Fruit fly (Drosophila melanogaster) whole organism, embryonic: ENCODE data around the gene Gyc88E.

ENCODE experiments used
- Antp ChIP-seq: fragments of 200-800 bp; sonication (Bioruptor generic); optimal IDR thresholded peaks from 3 replicates; lab custom pipeline; 2016; ENCODE audit warnings: missing biosample characterization, missing genetic modification characterization
- Atf-2 ChIP-seq: fragments of 200-800 bp; sonication (Bioruptor generic); optimal IDR thresholded peaks from 2 replicates; lab custom pipeline; 2016; ENCODE audit warnings: missing biosample characterization, missing genetic modification characterization
- Awh ChIP-seq: fragments of 200-800 bp; sonication (Bioruptor generic); IDR thresholded peaks from 2 replicates; pipeline ENCODE4, ENCODE4 v1.3.6; 2022; ENCODE audit warnings: missing biosample characterization, missing genetic modification characterization
- CG10543 ChIP-seq: fragments of 200-800 bp; sonication (Bioruptor generic); optimal IDR thresholded peaks from 3 replicates; lab custom pipeline; 2017; ENCODE audit warnings: missing biosample characterization, mild to moderate bottlenecking, missing genetic modification characterization, moderate library complexity
- CG11398 ChIP-seq: fragments of 200-800 bp; sonication (Bioruptor generic); optimal IDR thresholded peaks from 2 replicates; lab custom pipeline; 2016; ENCODE audit warnings: missing biosample characterization, missing genetic modification characterization
- CG12391 ChIP-seq: fragments of 200-800 bp; sonication (Bioruptor generic); optimal IDR thresholded peaks from 3 replicates; lab custom pipeline; 2018; ENCODE audit warnings: missing biosample characterization, mild to moderate bottlenecking, missing genetic modification characterization, moderate library complexity
- CG14860 ChIP-seq: fragments of 200-800 bp; sonication (Bioruptor generic); IDR thresholded peaks from 3 replicates; pipeline ENCODE4 v1.3.6; 2022; ENCODE audit warnings: missing biosample characterization, missing genetic modification characterization; ENCODE audit not compliant: partially characterized antibody
- CG17612 ChIP-seq: fragments of 200-800 bp; sonication (Bioruptor generic); IDR thresholded peaks from 2 replicates; pipeline ENCODE4 v1.3.6; 2022; ENCODE audit warnings: missing biosample characterization, missing genetic modification characterization
- CG17829 ChIP-seq: fragments of 200-800 bp; optimal IDR thresholded peaks from 2 replicates; lab custom pipeline; 2019; ENCODE audit warnings: missing biosample characterization, mild to moderate bottlenecking, missing genetic modification characterization, moderate library complexity
- CG17912 ChIP-seq: fragments of 200-800 bp; sonication (Bioruptor generic); optimal IDR thresholded peaks from 2 replicates; lab custom pipeline; 2018; ENCODE audit warnings: missing biosample characterization, mild to moderate bottlenecking, missing genetic modification characterization
- CG30403 ChIP-seq: fragments of 200-800 bp; sonication (Bioruptor generic); optimal IDR thresholded peaks from 3 replicates; lab custom pipeline; 2016; ENCODE audit warnings: missing biosample characterization, missing genetic modification characterization
- CG3065 ChIP-seq: fragments of 200-800 bp; sonication (Bioruptor generic); optimal IDR thresholded peaks from 2 replicates; lab custom pipeline; 2016; ENCODE audit warnings: missing biosample characterization, missing genetic modification characterization
- CG31365 ChIP-seq: fragments of 200-800 bp; sonication (Bioruptor generic); optimal IDR thresholded peaks from 2 replicates; lab custom pipeline; 2018; ENCODE audit warnings: missing biosample characterization, mild to moderate bottlenecking, missing genetic modification characterization
- CG32772 ChIP-seq: fragments of 200-800 bp; sonication (Bioruptor generic); IDR thresholded peaks from 2 replicates; pipeline ENCODE4 v1.3.6; 2022; ENCODE audit warnings: missing biosample characterization, missing genetic modification characterization
- CG4282 ChIP-seq: fragments of 200-800 bp; sonication (Bioruptor generic); optimal IDR thresholded peaks from 2 replicates; lab custom pipeline; 2016; ENCODE audit warnings: missing biosample characterization, missing genetic modification characterization
- CG5245 ChIP-seq: fragments of 200-800 bp; sonication (Bioruptor generic); optimal IDR thresholded peaks from 3 replicates; lab custom pipeline; 2016; ENCODE audit warnings: missing biosample characterization, missing genetic modification characterization
- CG6175 ChIP-seq: fragments of 200-800 bp; sonication (Bioruptor generic); IDR thresholded peaks from 3 replicates; pipeline ENCODE4 v1.3.6; 2022; ENCODE audit warnings: missing biosample characterization, missing genetic modification characterization
- CG6854 ChIP-seq: fragments of 200-800 bp; sonication (Bioruptor generic); optimal IDR thresholded peaks from 3 replicates; lab custom pipeline; 2017; ENCODE audit warnings: missing biosample characterization, mild to moderate bottlenecking, missing genetic modification characterization
- CG7963 ChIP-seq: fragments of 200-800 bp; sonication (Bioruptor generic); IDR thresholded peaks from 3 replicates; pipeline ENCODE4 v1.3.6; 2022; ENCODE audit warnings: missing biosample characterization, missing genetic modification characterization; ENCODE audit not compliant: partially characterized antibody
- CG9437 ChIP-seq: fragments of 200-800 bp; sonication (Bioruptor generic); optimal IDR thresholded peaks from 2 replicates; lab custom pipeline; 2018; ENCODE audit warnings: missing biosample characterization, mild to moderate bottlenecking, missing genetic modification characterization
- CG9727 ChIP-seq: fragments of 200-800 bp; sonication (Bioruptor generic); optimal IDR thresholded peaks from 3 replicates; lab custom pipeline; 2017; ENCODE audit warnings: missing biosample characterization, mild to moderate bottlenecking, missing genetic modification characterization
- CG9932 ChIP-seq: fragments of 200-800 bp; sonication (Bioruptor generic); IDR thresholded peaks from 2 replicates; pipeline ENCODE4 v1.3.6; 2022; ENCODE audit warnings: missing biosample characterization, missing genetic modification characterization
- Nf-YB ChIP-seq: fragments of 200-800 bp; sonication (Bioruptor generic); optimal IDR thresholded peaks from 3 replicates; lab custom pipeline; 2019; ENCODE audit warnings: missing biosample characterization, mild to moderate bottlenecking, missing genetic modification characterization, moderate library complexity
- Optix ChIP-seq: fragments of 200-800 bp; sonication (Bioruptor generic); IDR thresholded peaks from 3 replicates; pipeline ENCODE4 v1.3.6; 2022; ENCODE audit warnings: missing biosample characterization, missing genetic modification characterization
- Ptx1 ChIP-seq: fragments of 200-800 bp; sonication (Bioruptor generic); IDR thresholded peaks from 2 replicates; pipeline ENCODE4 v1.3.6; 2022; ENCODE audit warnings: missing biosample characterization, missing genetic modification characterization
- Ravus ChIP-seq: fragments of 200-800 bp; sonication (Bioruptor generic); IDR thresholded peaks from 2 replicates; pipeline ENCODE4 v1.3.6; 2022; ENCODE audit warnings: missing biosample characterization, missing genetic modification characterization
- Usf ChIP-seq: fragments of 200-800 bp; sonication (Bioruptor generic); optimal IDR thresholded peaks from 2 replicates; lab custom pipeline; 2017; ENCODE audit warnings: missing genotype, missing biosample characterization, missing genetic modification characterization
- Xbp1 ChIP-seq: fragments of 200-800 bp; sonication (Bioruptor generic); optimal IDR thresholded peaks from 3 replicates; lab custom pipeline; 2016; ENCODE audit warnings: missing biosample characterization, mild to moderate bottlenecking, missing genetic modification characterization
- bcd ChIP-seq: fragments of 200-800 bp; sonication (Bioruptor generic); optimal IDR thresholded peaks from 2 replicates; lab custom pipeline; 2017; ENCODE audit warnings: missing biosample characterization, mild to moderate bottlenecking, missing genetic modification characterization
- br ChIP-seq: fragments of >200 bp; optimal IDR thresholded peaks from 2 replicates; lab custom pipeline; 2017
- chn ChIP-seq: fragments of 200-800 bp; sonication (Bioruptor generic); optimal IDR thresholded peaks from 2 replicates; lab custom pipeline; 2016; ENCODE audit warnings: missing biosample characterization, missing genetic modification characterization
- corto ChIP-seq: fragments of 200-800 bp; sonication (Bioruptor generic); optimal IDR thresholded peaks from 2 replicates; lab custom pipeline; 2016; ENCODE audit warnings: missing biosample characterization, mild to moderate bottlenecking, missing genetic modification characterization, moderate library complexity
- disco-r ChIP-seq: fragments of 200-800 bp; sonication (Bioruptor generic); optimal IDR thresholded peaks from 2 replicates; lab custom pipeline; 2016; ENCODE audit warnings: missing biosample characterization, missing genetic modification characterization
- eve ChIP-seq, 2 experiments: fragments of >200 bp; optimal IDR thresholded peaks; 2 replicates each; lab custom pipeline; 2017; ENCODE audit warnings: missing biosample characterization in 2 of 2, missing genetic modification characterization in 2 of 2
- fd64A ChIP-seq: fragments of 200-800 bp; sonication (Bioruptor generic); optimal IDR thresholded peaks from 3 replicates; lab custom pipeline; 2018; ENCODE audit warnings: missing biosample characterization, mild to moderate bottlenecking, missing genetic modification characterization
- grau ChIP-seq: fragments of 200-800 bp; optimal IDR thresholded peaks from 3 replicates; lab custom pipeline; 2019; ENCODE audit warnings: missing biosample characterization, mild to moderate bottlenecking, missing genetic modification characterization, moderate library complexity
- ham ChIP-seq: fragments of 200-800 bp; sonication (Bioruptor generic); IDR thresholded peaks from 2 replicates; pipeline ENCODE4 v1.3.6; 2022; ENCODE audit warnings: missing biosample characterization, missing genetic modification characterization
- hb ChIP-seq: fragments of 200-800 bp; sonication (Bioruptor generic); IDR thresholded peaks from 3 replicates; pipeline ENCODE4 v1.3.6; 2022; ENCODE audit warnings: missing biosample characterization, missing genetic modification characterization; ENCODE audit not compliant: partially characterized antibody
- jumu ChIP-seq: fragments of 200-800 bp; sonication (Bioruptor generic); optimal IDR thresholded peaks from 3 replicates; lab custom pipeline; 2016; ENCODE audit warnings: missing biosample characterization, missing genetic modification characterization
- kah ChIP-seq: fragments of 200-800 bp; sonication (Bioruptor generic); optimal IDR thresholded peaks from 2 replicates; lab custom pipeline; 2018; ENCODE audit warnings: missing biosample characterization, mild to moderate bottlenecking, missing genetic modification characterization
- lab ChIP-seq: fragments of 200-800 bp; sonication (Bioruptor generic); optimal IDR thresholded peaks from 3 replicates; lab custom pipeline; 2017; ENCODE audit warnings: missing biosample characterization, missing genetic modification characterization, mild to moderate bottlenecking, moderate library complexity, missing genetic modification reagents
- maf-S ChIP-seq: fragments of 200-800 bp; sonication (Bioruptor generic); optimal IDR thresholded peaks from 2 replicates; lab custom pipeline; 2016; ENCODE audit warnings: missing biosample characterization, missing genetic modification characterization
- onecut ChIP-seq: fragments of 200-800 bp; sonication (Bioruptor generic); IDR thresholded peaks from 2 replicates; pipeline ENCODE4 v1.3.6; 2022; ENCODE audit warnings: missing biosample characterization, missing genetic modification characterization
- otp ChIP-seq: fragments of 200-800 bp; sonication (Bioruptor generic); IDR thresholded peaks from 3 replicates; pipeline ENCODE4, ENCODE4 v1.3.6; 2022; ENCODE audit warnings: missing biosample characterization, missing genetic modification characterization
- pb ChIP-seq: fragments of 200-800 bp; sonication (Bioruptor generic); optimal IDR thresholded peaks from 3 replicates; lab custom pipeline; 2016; ENCODE audit warnings: missing biosample characterization, missing genetic modification characterization
- pum ChIP-seq: fragments of 200-800 bp; sonication (Bioruptor generic); optimal IDR thresholded peaks from 2 replicates; lab custom pipeline; 2016; ENCODE audit warnings: missing biosample characterization, missing genetic modification characterization
- ranshi ChIP-seq: fragments of 200-800 bp; sonication (Bioruptor generic); IDR thresholded peaks from 2 replicates; pipeline ENCODE4 v1.3.6; 2022; ENCODE audit warnings: missing biosample characterization, missing genetic modification characterization
- sd ChIP-seq: fragments of 200-800 bp; sonication (Bioruptor generic); optimal IDR thresholded peaks from 3 replicates; lab custom pipeline; 2018; ENCODE audit warnings: missing biosample characterization, mild to moderate bottlenecking, missing genetic modification characterization, moderate library complexity
- sqz ChIP-seq: fragments of 200-800 bp; sonication (Bioruptor generic); optimal IDR thresholded peaks from 3 replicates; lab custom pipeline; 2018; ENCODE audit warnings: missing biosample characterization, mild to moderate bottlenecking, missing genetic modification characterization
- trem ChIP-seq: fragments of 200-800 bp; optimal IDR thresholded peaks from 3 replicates; lab custom pipeline; 2019; ENCODE audit warnings: missing biosample characterization, mild to moderate bottlenecking, missing genetic modification characterization, moderate library complexity
- wor ChIP-seq: fragments of 200-800 bp; sonication (Bioruptor generic); IDR thresholded peaks from 2 replicates; pipeline ENCODE4 v1.3.6; 2022; ENCODE audit warnings: missing biosample characterization, missing genetic modification characterization

The Gyc88E gene

DNA sequence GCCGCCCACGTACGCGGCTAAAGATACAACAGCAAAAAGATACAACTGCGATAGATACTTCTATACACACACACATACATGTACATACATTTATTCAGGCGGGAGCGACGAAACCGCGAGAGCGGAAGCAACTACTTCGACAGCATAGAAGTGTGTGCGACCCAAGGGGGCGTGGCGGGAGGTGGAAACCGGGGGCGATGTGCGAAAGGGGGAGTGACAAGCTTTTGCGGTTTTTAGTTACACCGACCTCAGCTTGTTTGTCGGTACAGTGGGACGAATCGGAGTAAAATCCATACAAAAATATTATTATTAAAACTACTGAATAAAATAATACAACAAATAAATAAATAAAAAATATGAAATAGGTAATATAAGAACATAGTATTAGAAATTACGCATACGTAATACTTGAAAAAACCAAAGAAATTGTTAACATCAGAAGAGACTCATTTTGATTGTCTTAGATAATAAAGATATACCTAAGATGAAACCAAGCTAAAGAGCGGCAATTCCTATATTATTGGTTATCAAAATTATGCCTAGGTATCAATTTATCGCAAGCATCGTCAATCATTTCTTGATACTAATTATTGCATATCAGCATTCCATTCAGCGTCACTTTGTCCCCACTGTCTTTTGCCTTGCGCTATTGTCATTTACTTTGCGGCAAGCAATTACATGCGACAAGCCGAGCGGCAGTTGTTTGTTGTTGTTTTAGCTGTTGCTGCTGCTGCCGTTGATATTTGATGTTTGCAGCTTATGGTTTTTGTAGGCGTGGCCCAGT is 21.3 kb upstream of the Gyc88E start (continued):
- TF ChIP-seq ham (no peak), CG31365 (tag; lab: Kevin White, UChicago) (no peak), bcd (GFP tag; lab: Kevin White, UChicago) (peak; percentile 47), CG7963 (no peak), CG9437 (GFP tag; lab: Kevin White, UChicago) (peak; percentile 68), corto (no peak), sd (tag; lab: Kevin White, UChicago) (peak; percentile 38), eve (GFP tag; optimal IDR thresholded peaks at IDR 0.05; lab: Kevin White, UChicago) (no peak), sqz (GFP tag; lab: Kevin White, UChicago) (no peak), CG10543 (GFP tag; lab: Kevin White, UChicago) (peak; percentile 33), CG11398 (GFP tag; lab: Kevin White, UChicago) (no peak), Ptx1 (GFP tag; lab: Robert Waterston, UW) (peak; percentile 51), CG14860 (GFP tag; lab: Robert Waterston, UW) (no peak), onecut (no peak), CG30403 (GFP tag; lab: Kevin White, UChicago) (peak; percentile 28), hb (GFP tag; lab: Robert Waterston, UW) (no peak), lab (GFP tag; lab: Kevin White, UChicago) (peak; percentile 30), pb (no peak), CG6175 (GFP tag; lab: Robert Waterston, UW) (peak; percentile 70), CG5245 (GFP tag; lab: Kevin White, UChicago) (no peak), CG9932 (0 out of 2 replicates have a peak, but pooled peaks have one; percentile 11), Optix (GFP tag; lab: Robert Waterston, UW) (no peak), Antp (GFP tag; lab: Kevin White, UChicago) (no peak), CG17829 (peak; percentile 16), disco-r (GFP tag; lab: Kevin White, UChicago) (no peak), CG4282 (no peak), CG3065 (GFP tag; lab: Kevin White, UChicago) (no peak), CG9727 (GFP tag; lab: Kevin White, UChicago) (peak; percentile 56), Xbp1 (GFP tag; lab: Kevin White, UChicago) (peak; percentile 35), ranshi (no peak), CG32772 (GFP tag; lab: Robert Waterston, UW) (no peak), fd64A (no peak), Nf-YB (GFP tag; lab: Kevin White, UChicago) (peak; percentile 8), CG6854 (peak; percentile 23), jumu (GFP tag; lab: Kevin White, UChicago) (no peak), otp (GFP tag; lab: Robert Waterston, UW) (no peak), Awh (no peak; the same call in 1 of the 2 replicates), kah (no peak), Ravus (no peak), trem (tag; lab: Kevin White, UChicago) (no peak), Atf-2 (GFP tag; lab: Kevin White, UChicago) (no peak), CG12391 (tag; lab: Kevin White, UChicago) (peak; percentile 37), Usf (no peak), chn (no peak), CG17612 (no peak), grau (tag; lab: Kevin White, UChicago) (peak; percentile 65), br (lab: Kevin White, UChicago) (no peak), maf-S (GFP tag; lab: Kevin White, UChicago) (no peak), pum (no peak), wor (GFP tag; lab: Robert Waterston, UW) (no peak), CG17912 (GFP tag; lab: Kevin White, UChicago) (no peak)
